Worm (Caenorhabditis elegans) whole organism, young adult: Measurements from ENCODE around the gene nhr-36.

Experiments
- F10E7.11 ChIP-seq: sonication (generic microtip); optimal IDR thresholded peaks from 2 replicates; lab custom pipeline; 2017; ENCODE audit warnings: mild to moderate bottlenecking, missing genetic modification characterization, moderate library complexity, missing compliant biosample characterization
- F22D6.2 ChIP-seq: sonication (generic microtip); optimal IDR thresholded peaks from 2 replicates; lab custom pipeline; 2016; ENCODE audit warnings: mild to moderate bottlenecking, missing genetic modification characterization, missing compliant biosample characterization
- F23B12.7 ChIP-seq: sonication (generic microtip); optimal IDR thresholded peaks from 2 replicates; lab custom pipeline; 2017; ENCODE audit warnings: missing genetic modification characterization, mild to moderate bottlenecking, missing compliant biosample characterization, antibody characterized with exemption, moderate library complexity; ENCODE audit not compliant: insufficient read depth
- F33H1.4 ChIP-seq: fragments of 200-800 bp; sonication (Bioruptor generic); IDR thresholded peaks from 2 replicates; pipeline ENCODE4 v1.3.6; 2022; ENCODE audit warnings: missing genetic modification reagents, missing genetic modification characterization, missing compliant biosample characterization
- F49E8.2 ChIP-seq: sonication (generic microtip); optimal IDR thresholded peaks from 3 replicates; lab custom pipeline; 2017; ENCODE audit warnings: missing genetic modification characterization, mild to moderate bottlenecking, missing compliant biosample characterization, antibody characterized with exemption, moderate library complexity; ENCODE audit not compliant: insufficient read depth
- F55B11.4 ChIP-seq: sonication (generic microtip); optimal IDR thresholded peaks from 2 replicates; lab custom pipeline; 2016; ENCODE audit warnings: missing compliant biosample characterization, missing genetic modification characterization, borderline replicate concordance; ENCODE audit not compliant: insufficient read depth
- F57C9.4 ChIP-seq: sonication (generic microtip); optimal IDR thresholded peaks from 2 replicates; lab custom pipeline; 2017; ENCODE audit warnings: mild to moderate bottlenecking, missing genetic modification characterization, missing compliant biosample characterization
- K12H6.12 ChIP-seq: fragments of 200-800 bp; sonication (Bioruptor generic); optimal IDR thresholded peaks from 2 replicates; lab custom pipeline; 2018; ENCODE audit warnings: mild to moderate bottlenecking, missing genetic modification characterization, missing compliant biosample characterization
- T26A5.8 ChIP-seq: sonication (generic microtip); optimal IDR thresholded peaks from 2 replicates; lab custom pipeline; 2016; ENCODE audit warnings: missing genetic modification characterization, missing compliant biosample characterization
- Y56A3A.18 ChIP-seq: fragments of 200-800 bp; sonication (Bioruptor generic); IDR thresholded peaks from 2 replicates; pipeline ENCODE4 v1.3.6; 2022; ENCODE audit warnings: missing genetic modification reagents, missing genetic modification characterization, missing compliant biosample characterization
- Y79H2A.3 ChIP-seq: fragments of 200-800 bp; sonication (Bioruptor generic); conservative IDR thresholded peaks from 2 replicates; pipeline ENCODE4 v1.3.6; 2022; ENCODE audit warnings: missing genetic modification reagents, missing genetic modification characterization, missing compliant biosample characterization
- bed-1 ChIP-seq: fragments of 200-800 bp; sonication (Bioruptor generic); IDR thresholded peaks from 2 replicates; pipeline ENCODE4 v1.3.6; 2022; ENCODE audit warnings: missing genetic modification reagents, missing genetic modification characterization, missing compliant biosample characterization
- cebp-1 ChIP-seq, 2 experiments: fragments of 200-800 bp in 1 of 2; sonication (Bioruptor generic) in 1 of 2; sonication (generic microtip) in 1 of 2; IDR thresholded peaks in 1 of 2; optimal IDR thresholded peaks in 1 of 2; 2 replicates each; pipeline versions ENCODE4 v1.3.6 to Lab custom; 2017 to 2022; ENCODE audit warnings: missing compliant biosample characterization in 2 of 2, missing genetic modification characterization in 2 of 2, mild to moderate bottlenecking in 1 of 2, missing genetic modification reagents in 1 of 2, moderate library complexity in 1 of 2
- cebp-2 ChIP-seq: fragments of 200-800 bp; sonication (Bioruptor generic); IDR thresholded peaks from 2 replicates; pipeline ENCODE4 v1.3.6; 2022; ENCODE audit warnings: missing genetic modification characterization, missing compliant biosample characterization
- ceh-100 ChIP-seq: fragments of 200-800 bp; sonication (Bioruptor generic); IDR thresholded peaks from 2 replicates; pipeline ENCODE4 v1.3.6; 2022; ENCODE audit warnings: missing genetic modification reagents, missing genetic modification characterization, missing compliant biosample characterization
- ceh-79 ChIP-seq: sonication (generic microtip); optimal IDR thresholded peaks from 2 replicates; lab custom pipeline; 2017; ENCODE audit warnings: mild to moderate bottlenecking, missing genetic modification characterization, missing compliant biosample characterization
- chd-7 ChIP-seq: sonication (generic microtip); optimal IDR thresholded peaks from 2 replicates; lab custom pipeline; 2016; ENCODE audit warnings: mild to moderate bottlenecking, missing genetic modification characterization, moderate library complexity, missing compliant biosample characterization
- efl-1 ChIP-seq: fragments of 150-350 bp; optimal IDR thresholded peaks from 2 replicates; lab custom pipeline; 2014; ENCODE audit warnings: missing biosample characterization, missing genetic modification reagents, missing genetic modification characterization
- egrh-3 ChIP-seq: fragments of 200-800 bp; sonication (Bioruptor generic); IDR thresholded peaks from 2 replicates; pipeline ENCODE4 v1.3.6; 2022; ENCODE audit warnings: missing genetic modification reagents, missing genetic modification characterization, missing compliant biosample characterization
- him-1 ChIP-seq: sonication (generic microtip); optimal IDR thresholded peaks from 2 replicates; lab custom pipeline; 2016; ENCODE audit warnings: missing genotype, missing genetic modification reagents, missing genetic modification characterization, missing compliant biosample characterization
- hlh-12 ChIP-seq: sonication (generic microtip); optimal IDR thresholded peaks from 2 replicates; lab custom pipeline; 2016; ENCODE audit warnings: missing genetic modification characterization, missing compliant biosample characterization
- hmg-1.2 ChIP-seq: fragments of 200-800 bp; sonication (Bioruptor generic); IDR thresholded peaks from 2 replicates; pipeline ENCODE4 v1.3.6; 2022; ENCODE audit warnings: missing genetic modification reagents, missing genetic modification characterization, missing compliant biosample characterization
- lin-54 ChIP-seq: fragments of 200-800 bp; sonication (Bioruptor generic); optimal IDR thresholded peaks from 2 replicates; lab custom pipeline; 2018; ENCODE audit warnings: mild to moderate bottlenecking, missing genetic modification characterization, missing compliant biosample characterization
- madf-3 ChIP-seq: fragments of 200-800 bp; sonication (Bioruptor generic); IDR thresholded peaks from 2 replicates; pipeline ENCODE4 v1.3.6; 2022; ENCODE audit warnings: missing genetic modification reagents, missing genetic modification characterization, missing compliant biosample characterization
- mel-28 ChIP-seq: sonication (generic microtip); optimal IDR thresholded peaks from 2 replicates; lab custom pipeline; 2016; ENCODE audit warnings: borderline replicate concordance, mild to moderate bottlenecking, missing genetic modification characterization, missing compliant biosample characterization
- mes-4 ChIP-seq: sonication (generic microtip); optimal IDR thresholded peaks from 2 replicates; lab custom pipeline; 2016; ENCODE audit warnings: missing genotype, missing genetic modification characterization, missing compliant biosample characterization
- mxl-1 ChIP-seq: sonication (generic microtip); optimal IDR thresholded peaks from 2 replicates; lab custom pipeline; 2016; ENCODE audit warnings: missing genetic modification characterization, missing compliant biosample characterization
- nfyb-1 ChIP-seq: fragments of 200-800 bp; sonication (Bioruptor generic); IDR thresholded peaks from 2 replicates; pipeline ENCODE4 v1.3.6; 2022; ENCODE audit warnings: missing genetic modification reagents, missing genetic modification characterization, missing compliant biosample characterization
- nhr-80 ChIP-seq: sonication (generic microtip); optimal IDR thresholded peaks from 2 replicates; lab custom pipeline; 2016; ENCODE audit warnings: missing genetic modification characterization, missing compliant biosample characterization
- nhr-90 ChIP-seq: sonication (generic microtip); optimal IDR thresholded peaks from 2 replicates; lab custom pipeline; 2016; ENCODE audit warnings: missing genotype, mild to moderate bottlenecking, missing genetic modification characterization, missing compliant biosample characterization
- pha-4 ChIP-seq: fragments of 150-350 bp; sonication (generic microtip); optimal IDR thresholded peaks from 2 replicates; lab custom pipeline; 2014; ENCODE audit warnings: missing biosample characterization, missing genetic modification reagents, missing genetic modification characterization
- repo-1 ChIP-seq: sonication (generic microtip); optimal IDR thresholded peaks from 2 replicates; lab custom pipeline; 2017; ENCODE audit warnings: mild to moderate bottlenecking, missing genetic modification characterization, missing compliant biosample characterization
- snpc-1.1 ChIP-seq: sonication (generic microtip); optimal IDR thresholded peaks from 2 replicates; lab custom pipeline; 2017; ENCODE audit warnings: missing genetic modification characterization, mild to moderate bottlenecking, missing compliant biosample characterization, antibody characterized with exemption, moderate library complexity, missing genotype, missing genetic modification reagents; ENCODE audit not compliant: insufficient read depth
- snpc-4 ChIP-seq, 5 experiments: fragments of 150-350 bp in 1 of 5; sonication (generic microtip) in 4 of 5; optimal IDR thresholded peaks; 2 replicates each; lab custom pipeline; 2014 to 2018; ENCODE audit warnings: missing genetic modification characterization in 5 of 5, missing biosample characterization in 3 of 5, antibody characterized with exemption in 2 of 5, mild to moderate bottlenecking in 2 of 5, missing compliant biosample characterization in 2 of 5, missing genotype in 2 of 5, moderate library complexity in 2 of 5, missing genetic modification reagents in 1 of 5
- somi-1 ChIP-seq: fragments of 200-800 bp; sonication (Bioruptor generic); optimal IDR thresholded peaks from 2 replicates; lab custom pipeline; 2018; ENCODE audit warnings: mild to moderate bottlenecking, missing genetic modification characterization, missing compliant biosample characterization
- sptf-2 ChIP-seq: fragments of 200-800 bp; sonication (Bioruptor generic); optimal IDR thresholded peaks from 2 replicates; lab custom pipeline; 2018; ENCODE audit warnings: mild to moderate bottlenecking, missing genetic modification characterization, missing compliant biosample characterization
- unc-130 ChIP-seq: sonication (generic microtip); optimal IDR thresholded peaks from 2 replicates; lab custom pipeline; 2016; ENCODE audit warnings: missing genetic modification reagents, missing genetic modification characterization, missing compliant biosample characterization
- unc-62 ChIP-seq: fragments of 150-350 bp; optimal IDR thresholded peaks from 2 replicates; lab custom pipeline; 2014; ENCODE audit warnings: missing biosample characterization, missing genetic modification reagents, missing genetic modification characterization
- ztf-18 ChIP-seq: sonication (generic microtip); optimal IDR thresholded peaks from 2 replicates; lab custom pipeline; 2016; ENCODE audit warnings: missing genotype, mild to moderate bottlenecking, missing genetic modification characterization, missing compliant biosample characterization
- ztf-22 ChIP-seq: fragments of 200-800 bp; sonication (Bioruptor generic); optimal IDR thresholded peaks from 2 replicates; lab custom pipeline; 2018; ENCODE audit warnings: mild to moderate bottlenecking, missing genetic modification characterization, moderate library complexity, missing compliant biosample characterization
- ztf-3 ChIP-seq: fragments of 200-800 bp; sonication (Bioruptor generic); optimal IDR thresholded peaks from 2 replicates; lab custom pipeline; 2018; ENCODE audit warnings: mild to moderate bottlenecking, missing genetic modification characterization, missing compliant biosample characterization
- ztf-6 ChIP-seq: fragments of 200-800 bp; sonication (Bioruptor generic); IDR thresholded peaks from 2 replicates; pipeline ENCODE4 v1.3.6; 2022; ENCODE audit warnings: missing genetic modification reagents, missing genetic modification characterization, missing compliant biosample characterization

Gene nhr-36

DNA sequence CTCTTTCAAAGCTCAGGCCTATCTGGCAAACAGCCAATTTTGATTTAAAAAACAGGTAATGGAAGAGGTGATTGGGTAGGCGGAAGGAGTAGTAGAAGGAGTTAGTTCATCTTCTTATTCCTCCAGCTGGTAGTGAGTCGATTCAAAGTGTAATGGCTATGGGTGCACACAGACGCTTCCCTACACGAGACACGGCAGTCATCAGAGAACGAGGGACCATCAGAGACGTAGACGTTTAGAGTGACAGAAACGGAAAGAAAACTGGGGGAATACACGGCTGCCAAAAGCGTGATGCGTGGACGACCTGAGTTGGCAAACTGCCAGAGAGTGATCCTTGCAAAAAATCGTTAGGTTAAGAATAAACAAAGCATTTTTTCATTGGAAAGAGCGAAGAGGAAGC, 14.0 kb downstream of the nhr-36 start:
- no peak for TF ChIP-seq ztf-18 (tag; lab: Kevin White, UChicago)
- TF ChIP-seq hmg-1.2 (GFP tag; lab: Robert Waterston, UW): peak; percentile 60; the same call in 1 of the 2 replicates
- TF ChIP-seq, all 124 proteins: peak for 1

DNA sequence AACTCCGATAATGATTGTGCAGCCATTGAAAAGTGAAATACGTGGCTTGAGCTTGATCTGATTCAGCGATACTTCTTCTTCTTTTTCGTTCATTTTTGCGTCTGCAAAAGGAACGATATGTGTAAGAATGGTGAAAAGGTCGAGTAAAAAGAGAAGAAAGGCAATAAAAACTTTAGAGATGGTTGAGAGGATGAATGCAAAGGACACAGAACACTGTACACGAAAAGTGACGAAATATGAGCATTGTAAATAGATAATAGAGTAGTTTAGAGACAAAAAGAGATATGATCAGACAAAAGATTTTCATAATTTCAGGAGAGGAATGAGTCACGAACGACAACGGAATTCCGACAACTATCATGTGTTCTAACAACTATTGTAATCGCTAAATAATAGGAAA, 15.1 kb downstream of the nhr-36 start, which contains the start of gene aat-2:
aat-2 (minus strand) TSS at position 101 of the 400 bp plus-strand sequence.
- no peak for TF ChIP-seq mxl-1 (tag; lab: Kevin White, UChicago)
- TF ChIP-seq cebp-1 (GFP tag; IDR thresholded peaks at IDR 0.05; lab: Robert Waterston, UW): no peak
- no peak for TF ChIP-seq cebp-1 (tag; optimal IDR thresholded peaks at IDR 0.05; lab: Kevin White, UChicago)
- TF ChIP-seq ztf-6: no peak

ce11 chrV:9243171-9243996, 18.0 kb downstream of the nhr-36 start, which contains the start of gene glo-4:
Gene glo-4, minus strand, starts transcription at chrV:9243221.
- TF ChIP-seq nfyb-1 (GFP tag; lab: Robert Waterston, UW) (no peak), ceh-79 (tag; lab: Kevin White, UChicago) (no peak), him-1 (no peak), ztf-3 (GFP tag; lab: Kevin White, UChicago) (no peak), unc-130 (no peak), lin-54 (GFP tag; lab: Kevin White, UChicago) (no peak), Y56A3A.18 (no peak), mes-4 (tag; lab: Kevin White, UChicago) (no peak), F23B12.7 (no peak), egrh-3 (GFP tag; lab: Robert Waterston, UW) (no peak), sptf-2 (GFP tag; lab: Kevin White, UChicago) (no peak), repo-1 (tag; lab: Kevin White, UChicago) (no peak), K12H6.12 (tag; lab: Kevin White, UChicago) (no peak), F57C9.4 (tag; lab: Kevin White, UChicago) (no peak), F49E8.2 (tag; lab: Kevin White, UChicago) (no peak), F22D6.2 (tag; lab: Kevin White, UChicago) (no peak), T26A5.8 (tag; lab: Kevin White, UChicago) (no peak), hlh-12 (tag; lab: Kevin White, UChicago) (no peak), F10E7.11 (tag; lab: Kevin White, UChicago) (no peak), snpc-1.1 (tag; lab: Kevin White, UChicago) (no peak), F33H1.4 (GFP tag; lab: Robert Waterston, UW) (no peak), pha-4 (tag; lab: Kevin White, UChicago) (no peak), Y79H2A.3 (GFP tag; lab: Robert Waterston, UW) (no peak), chd-7 (tag; lab: Kevin White, UChicago) (no peak), F55B11.4 (tag; lab: Kevin White, UChicago) (no peak), ztf-22 (no peak), nhr-80 (tag; lab: Kevin White, UChicago) (peak; percentile 62), ceh-100 (GFP tag; lab: Robert Waterston, UW) (no peak), madf-3 (GFP tag; lab: Robert Waterston, UW) (0 out of 2 replicates have a peak, but pooled peaks have one; percentile 71), snpc-4 (GFP tag; optimal IDR thresholded peaks at IDR 0.05; lab: Kevin White, UChicago) (no peak), snpc-4 (tag; optimal IDR thresholded peaks at IDR 0.05; lab: Kevin White, UChicago) (peak in 1 of 4 experiments; percentile 11), cebp-2 (GFP tag; lab: Robert Waterston, UW) (no peak), efl-1 (GFP tag; lab: Kevin White, UChicago) (peak; percentile 71), somi-1 (GFP tag; lab: Kevin White, UChicago) (no peak), bed-1 (GFP tag; lab: Robert Waterston, UW) (no peak), mel-28 (tag; lab: Kevin White, UChicago) (no peak), nhr-90 (tag; lab: Kevin White, UChicago) (no peak), unc-62 (GFP tag; lab: Kevin White, UChicago) (no peak)
